Worm (Caenorhabditis elegans) whole organism, young adult: ENCODE results near the gene K06H7.7.

Experiments
- B0035.1 ChIP-seq: sonication (generic microtip); optimal IDR thresholded peaks from 2 replicates; lab custom pipeline; 2016; ENCODE audit warnings: missing genetic modification characterization, mild to moderate bottlenecking, missing compliant biosample characterization, missing genotype, missing genetic modification reagents
- B0261.1 ChIP-seq: sonication (generic microtip); optimal IDR thresholded peaks from 2 replicates; lab custom pipeline; 2016; ENCODE audit warnings: mild to moderate bottlenecking, missing genetic modification characterization, moderate library complexity, missing compliant biosample characterization
- C17E4.6 ChIP-seq: fragments of 200-800 bp; sonication (Bioruptor generic); IDR thresholded peaks from 2 replicates; pipeline ENCODE4 v1.3.6; 2022; ENCODE audit warnings: missing genetic modification reagents, missing genetic modification characterization, missing compliant biosample characterization
- F33H1.4 ChIP-seq: fragments of 200-800 bp; sonication (Bioruptor generic); IDR thresholded peaks from 2 replicates; pipeline ENCODE4 v1.3.6; 2022; ENCODE audit warnings: missing genetic modification reagents, missing genetic modification characterization, missing compliant biosample characterization
- F37B4.10 ChIP-seq: fragments of 200-800 bp; sonication (Bioruptor generic); IDR thresholded peaks from 2 replicates; pipeline ENCODE4 v1.3.6; 2022; ENCODE audit warnings: missing genetic modification characterization, missing compliant biosample characterization
- F57A8.1 ChIP-seq: fragments of 200-800 bp; sonication (Bioruptor generic); optimal IDR thresholded peaks from 2 replicates; lab custom pipeline; 2018; ENCODE audit warnings: mild to moderate bottlenecking, missing genetic modification characterization, moderate library complexity, missing compliant biosample characterization
- K11D2.4 ChIP-seq: fragments of 200-800 bp; sonication (Bioruptor generic); IDR thresholded peaks from 2 replicates; pipeline ENCODE4 v1.3.6; 2022; ENCODE audit warnings: missing genetic modification reagents, missing genetic modification characterization, missing compliant biosample characterization
- T07F8.4 ChIP-seq: sonication (generic microtip); optimal IDR thresholded peaks from 2 replicates; lab custom pipeline; 2016; ENCODE audit warnings: mild to moderate bottlenecking, missing genetic modification characterization, moderate library complexity, missing compliant biosample characterization
- Y53F4B.3 ChIP-seq: fragments of 200-800 bp; sonication (Bioruptor generic); IDR thresholded peaks from 2 replicates; pipeline ENCODE4 v1.3.6; 2022; ENCODE audit warnings: missing genetic modification reagents, missing genetic modification characterization, missing compliant biosample characterization
- Y56A3A.18 ChIP-seq: fragments of 200-800 bp; sonication (Bioruptor generic); IDR thresholded peaks from 2 replicates; pipeline ENCODE4 v1.3.6; 2022; ENCODE audit warnings: missing genetic modification reagents, missing genetic modification characterization, missing compliant biosample characterization
- Y95B8A.8 ChIP-seq: fragments of 200-800 bp; sonication (Bioruptor generic); IDR thresholded peaks from 2 replicates; pipeline ENCODE4 v1.3.6; 2022; ENCODE audit warnings: missing genetic modification reagents, missing genetic modification characterization, missing compliant biosample characterization
- akir-1 ChIP-seq: fragments of 200-800 bp; sonication (Bioruptor generic); optimal IDR thresholded peaks from 2 replicates; lab custom pipeline; 2018; ENCODE audit warnings: mild to moderate bottlenecking, missing genetic modification characterization, moderate library complexity, missing compliant biosample characterization
- attf-6 ChIP-seq: fragments of 200-800 bp; sonication (Bioruptor generic); IDR thresholded peaks from 2 replicates; pipeline ENCODE4 v1.3.6; 2022; ENCODE audit warnings: missing genetic modification reagents, missing genetic modification characterization, missing compliant biosample characterization
- bed-2 ChIP-seq: fragments of 200-800 bp; sonication (Bioruptor generic); IDR thresholded peaks from 2 replicates; pipeline ENCODE4 v1.3.6; 2022; ENCODE audit warnings: missing genetic modification reagents, missing genetic modification characterization, missing compliant biosample characterization
- ccch-3 ChIP-seq: fragments of 200-800 bp; sonication (Bioruptor generic); optimal IDR thresholded peaks from 2 replicates; lab custom pipeline; 2018; ENCODE audit warnings: mild to moderate bottlenecking, missing genetic modification characterization, missing compliant biosample characterization
- cebp-1 ChIP-seq, 2 experiments: fragments of 200-800 bp in 1 of 2; sonication (Bioruptor generic) in 1 of 2; sonication (generic microtip) in 1 of 2; IDR thresholded peaks in 1 of 2; optimal IDR thresholded peaks in 1 of 2; 2 replicates each; pipeline versions ENCODE4 v1.3.6 to Lab custom; 2017 to 2022; ENCODE audit warnings: missing compliant biosample characterization in 2 of 2, missing genetic modification characterization in 2 of 2, mild to moderate bottlenecking in 1 of 2, missing genetic modification reagents in 1 of 2, moderate library complexity in 1 of 2
- ceh-40 ChIP-seq: fragments of 200-800 bp; sonication (Bioruptor generic); IDR thresholded peaks from 2 replicates; pipeline ENCODE4 v1.3.6; 2022; ENCODE audit warnings: missing genetic modification characterization, missing compliant biosample characterization
- dox-1 ChIP-seq: fragments of 200-800 bp; sonication (Bioruptor generic); IDR thresholded peaks from 2 replicates; pipeline ENCODE4 v1.3.6; 2022; ENCODE audit warnings: missing genetic modification reagents, missing genetic modification characterization, missing compliant biosample characterization
- egrh-3 ChIP-seq: fragments of 200-800 bp; sonication (Bioruptor generic); IDR thresholded peaks from 2 replicates; pipeline ENCODE4 v1.3.6; 2022; ENCODE audit warnings: missing genetic modification reagents, missing genetic modification characterization, missing compliant biosample characterization
- ekl-4 ChIP-seq: fragments of 200-800 bp; sonication (Bioruptor generic); IDR thresholded peaks from 2 replicates; pipeline ENCODE4 v1.3.6; 2022; ENCODE audit warnings: missing genetic modification reagents, missing genetic modification characterization, missing compliant biosample characterization
- fkh-3 ChIP-seq: sonication (generic microtip); optimal IDR thresholded peaks from 2 replicates; lab custom pipeline; 2016; ENCODE audit warnings: mild to moderate bottlenecking, missing genetic modification characterization, missing compliant biosample characterization
- gei-17 ChIP-seq: fragments of 200-800 bp; sonication (Bioruptor generic); optimal IDR thresholded peaks from 2 replicates; lab custom pipeline; 2018; ENCODE audit warnings: mild to moderate bottlenecking, missing genetic modification characterization, missing compliant biosample characterization
- him-1 ChIP-seq: sonication (generic microtip); optimal IDR thresholded peaks from 2 replicates; lab custom pipeline; 2016; ENCODE audit warnings: missing genotype, missing genetic modification reagents, missing genetic modification characterization, missing compliant biosample characterization
- hlh-12 ChIP-seq: sonication (generic microtip); optimal IDR thresholded peaks from 2 replicates; lab custom pipeline; 2016; ENCODE audit warnings: missing genetic modification characterization, missing compliant biosample characterization
- hrde-1 ChIP-seq: sonication (generic microtip); optimal IDR thresholded peaks from 2 replicates; lab custom pipeline; 2016; ENCODE audit warnings: missing genetic modification characterization, mild to moderate bottlenecking, missing compliant biosample characterization, moderate library complexity, missing genotype, missing genetic modification reagents, borderline replicate concordance
- lag-1 ChIP-seq: fragments of 200-800 bp; sonication (Bioruptor generic); IDR thresholded peaks from 2 replicates; pipeline ENCODE4 v1.3.6; 2022; ENCODE audit warnings: missing genetic modification reagents, missing genetic modification characterization, missing compliant biosample characterization
- lin-26 ChIP-seq: fragments of 200-800 bp; sonication (Bioruptor generic); IDR thresholded peaks from 2 replicates; pipeline ENCODE4 v1.3.6; 2022; ENCODE audit warnings: missing genetic modification reagents, missing genetic modification characterization, missing compliant biosample characterization
- madf-3 ChIP-seq: fragments of 200-800 bp; sonication (Bioruptor generic); IDR thresholded peaks from 2 replicates; pipeline ENCODE4 v1.3.6; 2022; ENCODE audit warnings: missing genetic modification reagents, missing genetic modification characterization, missing compliant biosample characterization
- madf-6 ChIP-seq: fragments of 200-800 bp; sonication (Bioruptor generic); IDR thresholded peaks from 2 replicates; pipeline ENCODE4 v1.3.6; 2022; ENCODE audit warnings: missing genetic modification reagents, missing genetic modification characterization, missing compliant biosample characterization
- nhr-27 ChIP-seq: fragments of 200-800 bp; sonication (Bioruptor generic); optimal IDR thresholded peaks from 2 replicates; lab custom pipeline; 2018; ENCODE audit warnings: mild to moderate bottlenecking, missing genetic modification characterization, moderate library complexity, missing compliant biosample characterization
- nhr-90 ChIP-seq: sonication (generic microtip); optimal IDR thresholded peaks from 2 replicates; lab custom pipeline; 2016; ENCODE audit warnings: missing genotype, mild to moderate bottlenecking, missing genetic modification characterization, missing compliant biosample characterization
- sdz-38 ChIP-seq: sonication (generic microtip); optimal IDR thresholded peaks from 2 replicates; lab custom pipeline; 2016; ENCODE audit warnings: missing genotype, missing genetic modification characterization, missing compliant biosample characterization
- sea-2 ChIP-seq: fragments of 200-800 bp; sonication (Bioruptor generic); IDR thresholded peaks from 2 replicates; pipeline ENCODE4 v1.3.6; 2022; ENCODE audit warnings: missing genetic modification characterization, missing compliant biosample characterization
- snpc-1.1 ChIP-seq: sonication (generic microtip); optimal IDR thresholded peaks from 2 replicates; lab custom pipeline; 2017; ENCODE audit warnings: missing genetic modification characterization, mild to moderate bottlenecking, missing compliant biosample characterization, antibody characterized with exemption, moderate library complexity, missing genotype, missing genetic modification reagents; ENCODE audit not compliant: insufficient read depth
- snpc-1.3 ChIP-seq: sonication (generic microtip); optimal IDR thresholded peaks from 2 replicates; lab custom pipeline; 2017; ENCODE audit warnings: missing genetic modification characterization, mild to moderate bottlenecking, missing compliant biosample characterization, antibody characterized with exemption, moderate library complexity, missing genotype, missing genetic modification reagents; ENCODE audit not compliant: insufficient read depth
- tbp1 ChIP-seq: fragments of 200-800 bp; sonication (Bioruptor generic); optimal IDR thresholded peaks from 2 replicates; lab custom pipeline; 2018; ENCODE audit warnings: mild to moderate bottlenecking, missing genetic modification characterization, missing compliant biosample characterization
- unc-130 ChIP-seq: sonication (generic microtip); optimal IDR thresholded peaks from 2 replicates; lab custom pipeline; 2016; ENCODE audit warnings: missing genetic modification reagents, missing genetic modification characterization, missing compliant biosample characterization
- xnd-1 ChIP-seq: sonication (generic microtip); optimal IDR thresholded peaks from 2 replicates; lab custom pipeline; 2016; ENCODE audit warnings: missing genotype, missing genetic modification reagents, missing genetic modification characterization, missing compliant biosample characterization
- zfh-2 ChIP-seq: fragments of 200-800 bp; sonication (Bioruptor generic); conservative IDR thresholded peaks from 2 replicates; pipeline ENCODE4 v1.3.6; 2022; ENCODE audit warnings: missing genetic modification reagents, missing genetic modification characterization, missing compliant biosample characterization
- ztf-22 ChIP-seq: fragments of 200-800 bp; sonication (Bioruptor generic); optimal IDR thresholded peaks from 2 replicates; lab custom pipeline; 2018; ENCODE audit warnings: mild to moderate bottlenecking, missing genetic modification characterization, moderate library complexity, missing compliant biosample characterization

Gene K06H7.7

ce11 chrIII:8121132-8121531 is 35.9 kb upstream of the K06H7.7 start, which contains the start of gene gei-8:
Gene gei-8, minus strand, starts transcription at chrIII:8121232.
- TF ChIP-seq hrde-1 (tag; lab: Kevin White, UChicago): no peak
- TF ChIP-seq sea-2: no peak
- no peak for TF ChIP-seq K11D2.4 (GFP tag; lab: Robert Waterston, UW)
- TF ChIP-seq nhr-90 (tag; lab: Kevin White, UChicago): no peak
- no peak for TF ChIP-seq madf-3 (GFP tag; lab: Robert Waterston, UW)

- TF ChIP-seq madf-6 (no peak), fkh-3 (tag; lab: Kevin White, UChicago) (no peak), him-1 (tag; lab: Kevin White, UChicago) (no peak), C17E4.6 (no peak), sdz-38 (tag; lab: Kevin White, UChicago) (no peak), zfh-2 (GFP tag; lab: Robert Waterston, UW) (peak; percentile 85), lag-1 (GFP tag; lab: Robert Waterston, UW) (no peak), nhr-27 (tag; lab: Kevin White, UChicago) (no peak), nhr-90 (tag; lab: Kevin White, UChicago) (no peak), egrh-3 (GFP tag; lab: Robert Waterston, UW) (peak; percentile 54), cebp-1 (GFP tag; IDR thresholded peaks at IDR 0.05; lab: Robert Waterston, UW) (no peak), cebp-1 (tag; optimal IDR thresholded peaks at IDR 0.05; lab: Kevin White, UChicago) (no peak), ccch-3 (GFP tag; lab: Kevin White, UChicago) (no peak)
Measured at ce11 chrIII:8117155-8117554, 31.9 kb upstream of the K06H7.7 start.

DNA sequence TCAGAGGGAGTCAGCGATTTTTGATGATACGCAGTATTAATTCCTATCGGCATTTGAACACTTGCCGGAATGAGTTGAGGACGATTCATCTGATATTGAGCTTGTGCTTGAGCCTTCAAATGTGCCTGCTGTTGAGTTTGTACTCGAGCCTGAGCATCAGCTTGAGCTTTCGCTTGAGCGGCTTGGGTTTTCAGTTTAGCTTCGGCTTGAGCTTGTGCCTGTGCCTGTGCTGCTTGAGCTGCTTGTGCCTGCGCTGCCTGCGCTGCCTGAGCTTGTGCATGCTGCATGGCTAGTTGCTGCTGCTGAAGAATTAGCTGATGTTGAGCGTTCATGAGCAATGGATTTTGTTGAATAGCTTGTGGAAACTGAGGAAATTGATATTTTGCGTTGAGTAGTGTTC is 30.6 kb upstream of the K06H7.7 start:
- TF ChIP-seq zfh-2 (GFP tag; lab: Robert Waterston, UW): peak; percentile 59
- no peak for TF ChIP-seq F57A8.1 (GFP tag; lab: Kevin White, UChicago)

DNA sequence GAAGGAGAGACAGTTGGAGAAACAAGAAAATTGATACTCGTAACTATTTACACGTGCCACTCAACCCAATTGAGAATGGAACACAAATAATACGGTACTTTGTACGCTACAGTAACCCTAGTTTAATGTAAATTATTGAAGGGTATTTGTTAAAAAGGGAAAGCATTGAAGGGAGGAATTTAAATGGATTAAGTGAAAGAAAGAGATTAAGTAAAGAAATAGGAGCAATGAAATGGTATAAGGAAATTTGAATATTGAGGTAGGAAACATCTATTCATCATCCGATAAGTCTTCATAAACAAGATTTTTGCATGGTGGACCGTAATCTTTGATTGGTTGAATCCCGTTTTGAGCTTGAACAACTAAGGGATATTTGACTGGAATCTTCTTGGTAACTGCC is 26.1 kb upstream of the K06H7.7 start:
- TF ChIP-seq lin-26 (GFP tag; lab: Robert Waterston, UW) (no peak), zfh-2 (GFP tag; lab: Robert Waterston, UW) (no peak), ztf-22 (no peak), B0261.1 (tag; lab: Kevin White, UChicago) (no peak), F33H1.4 (GFP tag; lab: Robert Waterston, UW) (no peak), ceh-40 (GFP tag; lab: Robert Waterston, UW) (no peak), T07F8.4 (tag; lab: Kevin White, UChicago) (no peak), unc-130 (GFP tag; lab: Kevin White, UChicago) (no peak), Y95B8A.8 (GFP tag; lab: Robert Waterston, UW) (no peak), attf-6 (no peak), gei-17 (GFP tag; lab: Kevin White, UChicago) (no peak), xnd-1 (no peak), tbp1 (GFP tag; lab: Kevin White, UChicago) (no peak), ekl-4 (GFP tag; lab: Robert Waterston, UW) (no peak), Y56A3A.18 (GFP tag; lab: Robert Waterston, UW) (no peak)

- TF ChIP-seq F57A8.1 (GFP tag; lab: Kevin White, UChicago) (peak; percentile 40), snpc-1.1 (tag; lab: Kevin White, UChicago) (peak; percentile 62), hlh-12 (tag; lab: Kevin White, UChicago) (no peak), Y56A3A.18 (GFP tag; lab: Robert Waterston, UW) (peak; percentile 83), akir-1 (peak; percentile 38), fkh-3 (tag; lab: Kevin White, UChicago) (peak; percentile 42), B0035.1 (tag; lab: Kevin White, UChicago) (peak; percentile 62), tbp1 (GFP tag; lab: Kevin White, UChicago) (peak; percentile 99), Y53F4B.3 (GFP tag; lab: Robert Waterston, UW) (peak; percentile 64), bed-2 (no peak), nhr-90 (tag; lab: Kevin White, UChicago) (peak; percentile 87), snpc-1.3 (tag; lab: Kevin White, UChicago) (peak; percentile 69), F37B4.10 (GFP tag; lab: Robert Waterston, UW) (no peak), dox-1 (GFP tag; lab: Robert Waterston, UW) (peak; percentile 89)
Measured at ce11 chrIII:8109459-8110057, 24.3 kb upstream of the K06H7.7 start.
